Fruit fly (Drosophila melanogaster) whole organism, wandering third instar larva: Measurements from ENCODE around the gene Cyp313a4.

Source experiments
- CG32264 ChIP-seq: fragments of 200-800 bp; sonication (Bioruptor generic); optimal IDR thresholded peaks from 2 replicates; lab custom pipeline; 2016; ENCODE audit warnings: missing biosample characterization, missing genetic modification characterization
- CG9705 ChIP-seq: fragments of 200-800 bp; sonication (Bioruptor generic); optimal IDR thresholded peaks from 2 replicates; lab custom pipeline; 2018; ENCODE audit warnings: missing biosample characterization, mild to moderate bottlenecking, missing genetic modification characterization
- CrebA ChIP-seq: fragments of 200-800 bp; sonication (Bioruptor generic); optimal IDR thresholded peaks from 2 replicates; lab custom pipeline; 2016; ENCODE audit warnings: missing biosample characterization, mild to moderate bottlenecking, missing genetic modification characterization, borderline replicate concordance
- Dfd ChIP-seq: fragments of >200 bp; optimal IDR thresholded peaks from 2 replicates; lab custom pipeline; 2017; ENCODE audit warnings: missing biosample characterization, missing genetic modification characterization
- Dif ChIP-seq: fragments of 200-275, 200-300 bp; sonication (Bioruptor generic); optimal IDR thresholded peaks from 2 replicates; lab custom pipeline; 2018; ENCODE audit warnings: missing biosample characterization, missing genetic modification characterization; ENCODE audit not compliant: partially characterized antibody
- GATAd ChIP-seq: sonication (Bioruptor generic); optimal IDR thresholded peaks from 2 replicates; lab custom pipeline; 2016; ENCODE audit warnings: missing biosample characterization, missing genetic modification characterization
- HLH106 ChIP-seq: fragments of 200-800 bp; optimal IDR thresholded peaks from 3 replicates; lab custom pipeline; 2019; ENCODE audit warnings: missing biosample characterization, mild to moderate bottlenecking, missing genetic modification characterization, moderate library complexity
- Hnf4 ChIP-seq: fragments of 200-800 bp; sonication (Bioruptor generic); optimal IDR thresholded peaks from 2 replicates; lab custom pipeline; 2016; ENCODE audit warnings: missing biosample characterization, mild to moderate bottlenecking, missing genetic modification characterization
- Hr78 ChIP-seq: fragments of >200 bp; optimal IDR thresholded peaks from 2 replicates; lab custom pipeline; 2017; ENCODE audit warnings: missing biosample characterization, missing genetic modification characterization
- Hr83 ChIP-seq: fragments of 200-300 bp; sonication (Bioruptor generic); optimal IDR thresholded peaks from 2 replicates; lab custom pipeline; 2016; ENCODE audit warnings: missing biosample characterization, mild to moderate bottlenecking, missing genetic modification characterization, moderate library complexity; ENCODE audit not compliant: poor library complexity, severe bottlenecking
- Jra ChIP-seq: sonication (Bioruptor generic); optimal IDR thresholded peaks from 2 replicates; lab custom pipeline; 2016; ENCODE audit warnings: missing biosample characterization, missing genetic modification characterization
- Mio ChIP-seq: sonication (Bioruptor generic); optimal IDR thresholded peaks from 2 replicates; lab custom pipeline; 2016; ENCODE audit warnings: missing biosample characterization, missing genetic modification characterization
- Myc ChIP-seq: fragments of >200 bp; optimal IDR thresholded peaks from 2 replicates; lab custom pipeline; 2017
- N ChIP-seq: fragments of >200 bp; optimal IDR thresholded peaks from 2 replicates; lab custom pipeline; 2018; ENCODE audit warnings: missing biosample characterization, missing external identifiers, missing genetic modification characterization
- OdsH ChIP-seq: fragments of 200-800 bp; sonication (Bioruptor generic); optimal IDR thresholded peaks from 2 replicates; lab custom pipeline; 2016; ENCODE audit warnings: missing biosample characterization, mild to moderate bottlenecking, missing genetic modification characterization
- Rel ChIP-seq, 2 experiments: fragments of 200-800 bp; sonication (Bioruptor generic) in 1 of 2; optimal IDR thresholded peaks; 2 replicates in 1 of 2; 3 replicates in 1 of 2; lab custom pipeline; 2016 to 2019; ENCODE audit warnings: mild to moderate bottlenecking in 2 of 2, missing biosample characterization in 2 of 2, missing genetic modification characterization in 2 of 2, moderate library complexity in 1 of 2
- Sp1 ChIP-seq: fragments of 200-800 bp; sonication (Bioruptor generic); optimal IDR thresholded peaks from 3 replicates; lab custom pipeline; 2019; ENCODE audit warnings: missing biosample characterization, mild to moderate bottlenecking, missing genetic modification characterization, moderate library complexity
- Vsx2 ChIP-seq: fragments of 200-300, 225-300 bp; sonication (Bioruptor generic); optimal IDR thresholded peaks from 2 replicates; lab custom pipeline; 2018; ENCODE audit warnings: missing biosample characterization, missing genetic modification characterization; ENCODE audit not compliant: partially characterized antibody
- brk ChIP-seq: fragments of 200-800 bp; sonication (Bioruptor generic); optimal IDR thresholded peaks from 2 replicates; lab custom pipeline; 2016; ENCODE audit warnings: missing biosample characterization, mild to moderate bottlenecking, missing genetic modification characterization
- dl ChIP-seq, 2 experiments: fragments of 175-275, 200-275 bp in 1 of 2; fragments of 200-275 bp in 1 of 2; sonication (Bioruptor generic); optimal IDR thresholded peaks; lab custom pipeline; 2018; ENCODE audit warnings: mild to moderate bottlenecking in 2 of 2, missing biosample characterization in 2 of 2, missing genetic modification characterization in 2 of 2, moderate library complexity in 2 of 2; ENCODE audit not compliant: partially characterized antibody in 2 of 2, insufficient read depth in 1 of 2
- dmrt93B ChIP-seq: fragments of 200-800 bp; sonication (Bioruptor generic); optimal IDR thresholded peaks from 2 replicates; lab custom pipeline; 2018; ENCODE audit warnings: missing biosample characterization, mild to moderate bottlenecking, missing genetic modification characterization
- dsf ChIP-seq: sonication (Bioruptor generic); optimal IDR thresholded peaks from 2 replicates; lab custom pipeline; 2016; ENCODE audit warnings: missing biosample characterization, missing genetic modification characterization, borderline replicate concordance
- ey ChIP-seq: fragments of 200-800 bp; sonication (Bioruptor generic); optimal IDR thresholded peaks from 2 replicates; lab custom pipeline; 2016; ENCODE audit warnings: missing biosample characterization, missing genetic modification characterization
- foxo ChIP-seq, 2 experiments: fragments of 200-800 bp; sonication (Bioruptor generic); optimal IDR thresholded peaks; 2 replicates in 1 of 2; 3 replicates in 1 of 2; lab custom pipeline; 2016 to 2017; ENCODE audit warnings: missing biosample characterization in 2 of 2, missing genetic modification characterization in 2 of 2
- h ChIP-seq: fragments of 200-800 bp; sonication (Bioruptor generic); optimal IDR thresholded peaks from 3 replicates; lab custom pipeline; 2016; ENCODE audit warnings: missing biosample characterization, mild to moderate bottlenecking, missing genetic modification characterization
- jim ChIP-seq: fragments of 175-275, 200-325 bp; sonication (Bioruptor generic); optimal IDR thresholded peaks from 2 replicates; lab custom pipeline; 2016; ENCODE audit warnings: missing biosample characterization, mild to moderate bottlenecking, missing genetic modification characterization
- lola ChIP-seq: fragments of >200 bp; optimal IDR thresholded peaks from 2 replicates; lab custom pipeline; 2017; ENCODE audit warnings: missing biosample characterization, missing genetic modification characterization
- pan ChIP-seq: fragments of >200 bp; optimal IDR thresholded peaks from 2 replicates; lab custom pipeline; 2017
- psq ChIP-seq: fragments of 200-800 bp; sonication (Bioruptor generic); optimal IDR thresholded peaks from 3 replicates; lab custom pipeline; 2017; ENCODE audit warnings: missing biosample characterization, mild to moderate bottlenecking, missing genetic modification characterization, moderate library complexity
- rgr ChIP-seq: fragments of 200-800 bp; sonication (Bioruptor generic); optimal IDR thresholded peaks from 3 replicates; lab custom pipeline; 2016; ENCODE audit warnings: missing biosample characterization, mild to moderate bottlenecking, missing genetic modification characterization
- sage ChIP-seq: fragments of 200-800 bp; sonication (Bioruptor generic); optimal IDR thresholded peaks from 2 replicates; lab custom pipeline; 2016; ENCODE audit warnings: missing biosample characterization, mild to moderate bottlenecking, missing genetic modification characterization
- sv ChIP-seq: fragments of 200-800 bp; sonication (Bioruptor generic); optimal IDR thresholded peaks from 3 replicates; lab custom pipeline; 2016; ENCODE audit warnings: missing biosample characterization, missing genetic modification characterization
- tai ChIP-seq: sonication (Bioruptor generic); optimal IDR thresholded peaks from 2 replicates; lab custom pipeline; 2016; ENCODE audit warnings: missing biosample characterization, missing genetic modification characterization
- usp ChIP-seq: fragments of >200 bp; optimal IDR thresholded peaks from 2 replicates; lab custom pipeline; 2017; ENCODE audit warnings: missing biosample characterization, missing genetic modification characterization
- woc ChIP-seq: sonication (Bioruptor generic); optimal IDR thresholded peaks from 2 replicates; lab custom pipeline; 2016; ENCODE audit warnings: missing biosample characterization, mild to moderate bottlenecking, missing genetic modification characterization

The Cyp313a4 gene

dm6 chr3R:12637961-12638531, 43.1 kb downstream of the Cyp313a4 start, which contains the start of gene CG11608:
CG11608 (plus strand) TSS chr3R:12638481.
- TF ChIP-seq Dfd (GFP tag; lab: Kevin White, UChicago), result no peak
- no peak for TF ChIP-seq OdsH
- no peak for TF ChIP-seq N (GFP tag; lab: Kevin White, UChicago)
- no peak for TF ChIP-seq rgr (GFP tag; lab: Kevin White, UChicago)
- no peak for TF ChIP-seq Dif (GFP tag; lab: Kevin White, UChicago)
- no peak for TF ChIP-seq jim
- TF ChIP-seq Mio (GFP tag; lab: Kevin White, UChicago), result no peak
- TF ChIP-seq CG9705, result no peak
- no peak for TF ChIP-seq dl (GFP tag; optimal IDR thresholded peaks at IDR 0.05; lab: Kevin White, UChicago; ENCODE audit: insufficient read depth in 1 of 2, partially characterized antibody in 2 of 2)
- no peak for TF ChIP-seq usp
- no peak for TF ChIP-seq dsf (GFP tag; lab: Kevin White, UChicago)
- no peak for TF ChIP-seq CG32264 (GFP tag; lab: Kevin White, UChicago)
- no peak for TF ChIP-seq GATAd
- TF ChIP-seq Hr78, result no peak
- TF ChIP-seq pan (lab: Kevin White, UChicago), result no peak
- TF ChIP-seq dmrt93B (GFP tag; lab: Kevin White, UChicago), result no peak
- no peak for TF ChIP-seq h (GFP tag; lab: Kevin White, UChicago)

- TF ChIP-seq dmrt93B (GFP tag; lab: Kevin White, UChicago) (no peak), ey (no peak)
Measured at dm6 chr3R:12636240-12636639, 44.9 kb downstream of the Cyp313a4 start, which contains the start of gene CG11600. CG11600 (plus strand) TSS chr3R:12636540.

- TF ChIP-seq Rel (GFP tag; optimal IDR thresholded peaks at IDR 0.05; lab: Kevin White, UChicago), result no peak
- no peak for TF ChIP-seq Rel (tag; optimal IDR thresholded peaks at IDR 0.05; lab: Kevin White, UChicago)
- TF ChIP-seq Myc (lab: Kevin White, UChicago), result no peak
- no peak for TF ChIP-seq N (GFP tag; lab: Kevin White, UChicago)
- TF ChIP-seq psq (GFP tag; lab: Kevin White, UChicago), result no peak
- no peak for TF ChIP-seq CrebA (GFP tag; lab: Kevin White, UChicago)
- no peak for TF ChIP-seq usp
- TF ChIP-seq Hr78, result no peak
- no peak for TF ChIP-seq dsf (GFP tag; lab: Kevin White, UChicago)
- TF ChIP-seq HLH106, result no peak
- TF ChIP-seq brk (GFP tag; lab: Kevin White, UChicago), result no peak
- TF ChIP-seq dmrt93B (GFP tag; lab: Kevin White, UChicago), result no peak
- no peak for TF ChIP-seq Jra (GFP tag; lab: Kevin White, UChicago)
Measured at dm6 chr3R:12634617-12635016, 46.6 kb downstream of the Cyp313a4 start, which contains the start of gene CG11598. CG11598 (plus strand) TSS chr3R:12634917.

dm6 chr3R:12633059-12633458, 48.1 kb downstream of the Cyp313a4 start, which contains the start of gene CG18530:
CG18530 (plus strand) TSS chr3R:12633359.
- TF ChIP-seq h (GFP tag; lab: Kevin White, UChicago) (no peak), Dfd (GFP tag; lab: Kevin White, UChicago) (no peak), jim (no peak), usp (no peak), sv (GFP tag; lab: Kevin White, UChicago) (no peak), CrebA (GFP tag; lab: Kevin White, UChicago) (no peak)
- TF ChIP-seq, all 38 proteins: peak for 0

- TF ChIP-seq Myc (lab: Kevin White, UChicago) (peak; percentile 3), Jra (GFP tag; lab: Kevin White, UChicago) (no peak), CrebA (GFP tag; lab: Kevin White, UChicago) (no peak), lola (GFP tag; lab: Kevin White, UChicago) (no peak), Dif (GFP tag; lab: Kevin White, UChicago) (no peak), CG9705 (peak; percentile 30), jim (no peak), sv (GFP tag; lab: Kevin White, UChicago) (peak; percentile 35), GATAd (no peak), OdsH (no peak), dmrt93B (GFP tag; lab: Kevin White, UChicago) (no peak), sage (peak; percentile 31), HLH106 (peak; percentile 60), Hnf4 (GFP tag; lab: Kevin White, UChicago) (no peak), Rel (GFP tag; optimal IDR thresholded peaks at IDR 0.05; lab: Kevin White, UChicago) (no peak), Rel (tag; optimal IDR thresholded peaks at IDR 0.05; lab: Kevin White, UChicago) (peak; percentile 67), ey (no peak), Mio (GFP tag; lab: Kevin White, UChicago) (no peak), foxo (GFP tag; optimal IDR thresholded peaks at IDR 0.05; lab: Kevin White, UChicago) (peak in 1 of 2 experiments; percentile 64), N (GFP tag; lab: Kevin White, UChicago) (no peak), Sp1 (GFP tag; lab: Kevin White, UChicago) (no peak), Hr83 (GFP tag; lab: Kevin White, UChicago) (no peak), tai (GFP tag; lab: Kevin White, UChicago) (no peak), rgr (GFP tag; lab: Kevin White, UChicago) (no peak), dsf (GFP tag; lab: Kevin White, UChicago) (no peak), usp (no peak), woc (GFP tag; lab: Kevin White, UChicago) (peak; percentile 13), Vsx2 (no peak), Hr78 (no peak), dl (GFP tag; optimal IDR thresholded peaks at IDR 0.05; lab: Kevin White, UChicago; ENCODE audit: insufficient read depth in 1 of 2, partially characterized antibody in 2 of 2) (no peak), brk (GFP tag; lab: Kevin White, UChicago) (no peak), psq (GFP tag; lab: Kevin White, UChicago) (peak; percentile 28)
Measured at dm6 chr3R:12630369-12630768, 50.8 kb downstream of the Cyp313a4 start, which contains the start of gene Not10. Not10 (plus strand) TSS chr3R:12630647.
